Fruit fly (Drosophila melanogaster): Measurements from ENCODE around the gene HP6.

Gene HP6

dm6 chr2L:4583306-4583705 lies 5.3 kb upstream of the HP6 start (continued):
- no peak for TF ChIP-seq CG3065 (GFP tag; optimal IDR thresholded peaks at IDR 0.05)
- TF ChIP-seq ab (GFP tag; optimal IDR thresholded peaks at IDR 0.05), result no peak
- TF ChIP-seq CG6175 (GFP tag; IDR thresholded peaks at IDR 0.05), result no peak
- peak; percentile 30; the same call in 1 of the 2 replicates for TF ChIP-seq E2f2 (GFP tag; IDR thresholded peaks at IDR 0.05)
- TF ChIP-seq Opbp (GFP tag; IDR thresholded peaks at IDR 0.05; ENCODE audit: partially characterized antibody), result no peak
- TF ChIP-seq CG13894 (tag; optimal IDR thresholded peaks at IDR 0.05), result no peak
- TF ChIP-seq fu2 (GFP tag; optimal IDR thresholded peaks at IDR 0.05), result no peak
- TF ChIP-seq CG1647 (GFP tag; optimal IDR thresholded peaks at IDR 0.05), result peak; percentile 27
- peak; percentile 74 for TF ChIP-seq CG30403 (GFP tag; optimal IDR thresholded peaks at IDR 0.05)
- no peak for TF ChIP-seq sima (GFP tag; optimal IDR thresholded peaks at IDR 0.05)
- peak; percentile 59; the same call in 2 of the 3 replicates for TF ChIP-seq CG34422 (GFP tag; IDR thresholded peaks at IDR 0.05)
- TF ChIP-seq C15 (GFP tag; IDR thresholded peaks at IDR 0.05), result no peak
- peak; percentile 71 for TF ChIP-seq lmd (GFP tag; IDR thresholded peaks at IDR 0.05)
- TF ChIP-seq CG1233 (GFP tag; optimal IDR thresholded peaks at IDR 0.05), result peak; percentile 76
- peak; percentile 82 for TF ChIP-seq CG31441 (GFP tag; IDR thresholded peaks at IDR 0.05)
- peak; percentile 53 for TF ChIP-seq CG4707 (GFP tag; optimal IDR thresholded peaks at IDR 0.05)
- no peak for TF ChIP-seq pan (optimal IDR thresholded peaks at IDR 0.05)
- peak in 1 of 2 experiments; percentile 86 for TF ChIP-seq pan (GFP tag; optimal IDR thresholded peaks at IDR 0.05 in 1 of 2, IDR thresholded peaks at IDR 0.05 in 1 of 2)
- TF ChIP-seq CG8359 (GFP tag; optimal IDR thresholded peaks at IDR 0.05; ENCODE audit: borderline replicate concordance), result peak; percentile 37
- TF ChIP-seq CG11456 (GFP tag; IDR thresholded peaks at IDR 0.05), result 0 out of 3 replicates have a peak, but pooled peaks have one; percentile 45
- TF ChIP-seq CG18599 (GFP tag; optimal IDR thresholded peaks at IDR 0.05), result peak; percentile 50
- peak; percentile 51 for TF ChIP-seq lilli (GFP tag; optimal IDR thresholded peaks at IDR 0.05)
- TF ChIP-seq CG1602 (GFP tag; optimal IDR thresholded peaks at IDR 0.05), result peak; percentile 56
- peak; percentile 77 for TF ChIP-seq fd96Cb (tag; optimal IDR thresholded peaks at IDR 0.05)
- TF ChIP-seq Adf1 (GFP tag; IDR thresholded peaks at IDR 0.05), result no peak
- TF ChIP-seq CG11695 (GFP tag; IDR thresholded peaks at IDR 0.05), result peak; percentile 45; the same call in 1 of the 3 replicates
- TF ChIP-seq Spps (tag; optimal IDR thresholded peaks at IDR 0.05), result peak; percentile 7
- TF ChIP-seq CG1529 (GFP tag; optimal IDR thresholded peaks at IDR 0.05), result peak; percentile 56
- peak; percentile 94 for TF ChIP-seq sens (GFP tag)
- TF ChIP-seq CG10321 (GFP tag; IDR thresholded peaks at IDR 0.05), result no peak
- no peak for TF ChIP-seq Usf (GFP tag; optimal IDR thresholded peaks at IDR 0.05)
- no peak for TF ChIP-seq MESR4 (GFP tag; optimal IDR thresholded peaks at IDR 0.05)
- peak; percentile 74 for TF ChIP-seq tin (GFP tag; optimal IDR thresholded peaks at IDR 0.05)
- 0 out of 2 replicates have a peak, but pooled peaks have one; percentile 53 for TF ChIP-seq CG11247 (GFP tag; IDR thresholded peaks at IDR 0.05)
- TF ChIP-seq peb (GFP tag; IDR thresholded peaks at IDR 0.05), result 0 out of 2 replicates have a peak, but pooled peaks have one; percentile 48
- peak; percentile 52 for TF ChIP-seq Chrac-16 (GFP tag; optimal IDR thresholded peaks at IDR 0.05)
- TF ChIP-seq CG9797 (GFP tag; optimal IDR thresholded peaks at IDR 0.05), result no peak
- peak; percentile 33 for TF ChIP-seq shn (GFP tag; optimal IDR thresholded peaks at IDR 0.05)
- TF ChIP-seq insv (GFP tag; optimal IDR thresholded peaks at IDR 0.05), result no peak
- TF ChIP-seq CG30020 (tag; optimal IDR thresholded peaks at IDR 0.05), result no peak
- no peak for TF ChIP-seq CG7745 (tag; optimal IDR thresholded peaks at IDR 0.05)
- TF ChIP-seq sr (GFP tag; IDR thresholded peaks at IDR 0.05), result 0 out of 3 replicates have a peak, but pooled peaks have one; percentile 24
- no peak for TF ChIP-seq Dp (GFP tag; optimal IDR thresholded peaks at IDR 0.05)
- TF ChIP-seq CG17912 (GFP tag; optimal IDR thresholded peaks at IDR 0.05), result no peak
- peak; percentile 45; the same call in 1 of the 2 replicates for TF ChIP-seq CG3847 (GFP tag; IDR thresholded peaks at IDR 0.05)
- TF ChIP-seq CG14710 (tag; optimal IDR thresholded peaks at IDR 0.05), result peak; percentile 59
- TF ChIP-seq emc (GFP tag; optimal IDR thresholded peaks at IDR 0.05), result no peak
- TF ChIP-seq ato (GFP tag; IDR thresholded peaks at IDR 0.05; ENCODE audit: partially characterized antibody), result no peak
- TF ChIP-seq sqz (GFP tag; optimal IDR thresholded peaks at IDR 0.05), result peak; percentile 20
- TF ChIP-seq Drgx (GFP tag; IDR thresholded peaks at IDR 0.05), result peak; percentile 95
- no peak for TF ChIP-seq pita (GFP tag; optimal IDR thresholded peaks at IDR 0.05)
